Worm (Caenorhabditis elegans) whole organism, midembryonic: ENCODE measurements around the gene czw-1.

Experiments used
- cog-1 ChIP-seq: sonication (generic microtip); optimal IDR thresholded peaks from 2 replicates; lab custom pipeline; 2016; ENCODE audit warnings: missing genetic modification characterization, missing compliant biosample characterization
- klf-2 ChIP-seq: fragments of 200-800 bp; sonication (Bioruptor generic); conservative IDR thresholded peaks from 2 replicates; pipeline ENCODE4 v1.3.6; 2022; ENCODE audit warnings: missing genetic modification reagents, missing genetic modification characterization, missing compliant biosample characterization
- med-1 ChIP-seq: sonication (generic microtip); optimal IDR thresholded peaks from 2 replicates; lab custom pipeline; 2017; ENCODE audit warnings: missing genetic modification characterization, mild to moderate bottlenecking, missing compliant biosample characterization, antibody characterized with exemption, missing genetic modification reagents; ENCODE audit not compliant: insufficient read depth
- tab-1 ChIP-seq: fragments of 200-800 bp; sonication (Bioruptor generic); IDR thresholded peaks from 2 replicates; pipeline ENCODE4 v1.3.6; 2022; ENCODE audit warnings: missing genetic modification characterization, missing compliant biosample characterization
- ztf-23 ChIP-seq: fragments of 200-800 bp; sonication (Bioruptor generic); IDR thresholded peaks from 2 replicates; pipeline ENCODE4 v1.3.6; 2022; ENCODE audit warnings: missing genetic modification reagents, missing genetic modification characterization, missing compliant biosample characterization
- ztf-29 ChIP-seq: fragments of 200-800 bp; sonication (Bioruptor generic); IDR thresholded peaks from 2 replicates; pipeline ENCODE4 v1.3.6; 2022; ENCODE audit warnings: missing genetic modification reagents, missing genetic modification characterization, missing compliant biosample characterization

- no peak for TF ChIP-seq tab-1 (GFP tag; lab: Robert Waterston, UW)
- TF ChIP-seq med-1 (GFP tag; lab: Kevin White, UChicago), result no peak
- no peak for TF ChIP-seq klf-2 (GFP tag; lab: Robert Waterston, UW)
- no peak for TF ChIP-seq cog-1 (tag; lab: Kevin White, UChicago)
- no peak for TF ChIP-seq ztf-29 (GFP tag; lab: Robert Waterston, UW)
- TF ChIP-seq ztf-23 (GFP tag; lab: Robert Waterston, UW), result no peak
Observed at ce11 chrIV:7927218-7927617, 19.4 kb downstream of the czw-1 start, which contains the start of gene C49H3.12.
